Worm (Caenorhabditis elegans) whole organism, young adult: ENCODE measurements around the gene F46B6.5.

Experiments
- B0035.1 ChIP-seq: sonication (generic microtip); optimal IDR thresholded peaks from 2 replicates; lab custom pipeline; 2016; ENCODE audit warnings: missing genetic modification characterization, mild to moderate bottlenecking, missing compliant biosample characterization, missing genotype, missing genetic modification reagents
- C06A6.2 ChIP-seq: fragments of 200-800 bp; sonication (Bioruptor generic); conservative IDR thresholded peaks from 2 replicates; pipeline ENCODE4 v1.3.6; 2022; ENCODE audit warnings: missing genetic modification characterization, missing compliant biosample characterization
- D2030.7 ChIP-seq: fragments of 200-800 bp; sonication (Bioruptor generic); IDR thresholded peaks from 2 replicates; pipeline ENCODE4 v1.3.6; 2022; ENCODE audit warnings: missing genetic modification reagents, missing genetic modification characterization, missing compliant biosample characterization
- F22D6.2 ChIP-seq: sonication (generic microtip); optimal IDR thresholded peaks from 2 replicates; lab custom pipeline; 2016; ENCODE audit warnings: mild to moderate bottlenecking, missing genetic modification characterization, missing compliant biosample characterization
- F39B2.1 ChIP-seq: fragments of 200-800 bp; sonication (Bioruptor generic); IDR thresholded peaks from 2 replicates; pipeline ENCODE4 v1.3.6; 2022; ENCODE audit warnings: missing genetic modification reagents, missing genetic modification characterization, missing compliant biosample characterization
- F49E8.2 ChIP-seq: sonication (generic microtip); optimal IDR thresholded peaks from 3 replicates; lab custom pipeline; 2017; ENCODE audit warnings: missing genetic modification characterization, mild to moderate bottlenecking, missing compliant biosample characterization, antibody characterized with exemption, moderate library complexity; ENCODE audit not compliant: insufficient read depth
- F55B11.4 ChIP-seq: sonication (generic microtip); optimal IDR thresholded peaks from 2 replicates; lab custom pipeline; 2016; ENCODE audit warnings: missing compliant biosample characterization, missing genetic modification characterization, borderline replicate concordance; ENCODE audit not compliant: insufficient read depth
- F57A8.1 ChIP-seq: fragments of 200-800 bp; sonication (Bioruptor generic); optimal IDR thresholded peaks from 2 replicates; lab custom pipeline; 2018; ENCODE audit warnings: mild to moderate bottlenecking, missing genetic modification characterization, moderate library complexity, missing compliant biosample characterization
- T07F8.4 ChIP-seq: sonication (generic microtip); optimal IDR thresholded peaks from 2 replicates; lab custom pipeline; 2016; ENCODE audit warnings: mild to moderate bottlenecking, missing genetic modification characterization, moderate library complexity, missing compliant biosample characterization
- Y53F4B.3 ChIP-seq: fragments of 200-800 bp; sonication (Bioruptor generic); IDR thresholded peaks from 2 replicates; pipeline ENCODE4 v1.3.6; 2022; ENCODE audit warnings: missing genetic modification reagents, missing genetic modification characterization, missing compliant biosample characterization
- Y67H2A.10 ChIP-seq: fragments of 200-800 bp; sonication (Bioruptor generic); conservative IDR thresholded peaks from 2 replicates; pipeline ENCODE4 v1.3.6; 2022; ENCODE audit warnings: missing genetic modification reagents, missing genetic modification characterization, missing compliant biosample characterization
- akir-1 ChIP-seq: fragments of 200-800 bp; sonication (Bioruptor generic); optimal IDR thresholded peaks from 2 replicates; lab custom pipeline; 2018; ENCODE audit warnings: mild to moderate bottlenecking, missing genetic modification characterization, moderate library complexity, missing compliant biosample characterization
- aptf-3 ChIP-seq: fragments of 200-800 bp; sonication (Bioruptor generic); IDR thresholded peaks from 2 replicates; pipeline ENCODE4 v1.3.6; 2022; ENCODE audit warnings: missing genetic modification characterization, missing compliant biosample characterization
- attf-5 ChIP-seq: fragments of 200-800 bp; sonication (Bioruptor generic); optimal IDR thresholded peaks from 2 replicates; lab custom pipeline; 2018; ENCODE audit warnings: mild to moderate bottlenecking, missing genetic modification characterization, missing compliant biosample characterization
- attf-6 ChIP-seq: fragments of 200-800 bp; sonication (Bioruptor generic); IDR thresholded peaks from 2 replicates; pipeline ENCODE4 v1.3.6; 2022; ENCODE audit warnings: missing genetic modification reagents, missing genetic modification characterization, missing compliant biosample characterization
- bed-2 ChIP-seq: fragments of 200-800 bp; sonication (Bioruptor generic); IDR thresholded peaks from 2 replicates; pipeline ENCODE4 v1.3.6; 2022; ENCODE audit warnings: missing genetic modification reagents, missing genetic modification characterization, missing compliant biosample characterization
- cebp-1 ChIP-seq, 2 experiments: fragments of 200-800 bp in 1 of 2; sonication (Bioruptor generic) in 1 of 2; sonication (generic microtip) in 1 of 2; IDR thresholded peaks in 1 of 2; optimal IDR thresholded peaks in 1 of 2; 2 replicates each; pipeline versions ENCODE4 v1.3.6 to Lab custom; 2017 to 2022; ENCODE audit warnings: missing compliant biosample characterization in 2 of 2, missing genetic modification characterization in 2 of 2, mild to moderate bottlenecking in 1 of 2, missing genetic modification reagents in 1 of 2, moderate library complexity in 1 of 2
- cebp-2 ChIP-seq: fragments of 200-800 bp; sonication (Bioruptor generic); IDR thresholded peaks from 2 replicates; pipeline ENCODE4 v1.3.6; 2022; ENCODE audit warnings: missing genetic modification characterization, missing compliant biosample characterization
- ceh-40 ChIP-seq: fragments of 200-800 bp; sonication (Bioruptor generic); IDR thresholded peaks from 2 replicates; pipeline ENCODE4 v1.3.6; 2022; ENCODE audit warnings: missing genetic modification characterization, missing compliant biosample characterization
- ceh-58 ChIP-seq: fragments of 200-800 bp; sonication (Bioruptor generic); IDR thresholded peaks from 2 replicates; pipeline ENCODE4 v1.3.6; 2022; ENCODE audit warnings: missing genetic modification characterization, missing compliant biosample characterization
- die-1 ChIP-seq: sonication (generic microtip); optimal IDR thresholded peaks from 2 replicates; lab custom pipeline; 2016; ENCODE audit warnings: missing genotype, mild to moderate bottlenecking, missing genetic modification characterization, missing compliant biosample characterization
- dpff-1 ChIP-seq: sonication (generic microtip); optimal IDR thresholded peaks from 2 replicates; lab custom pipeline; 2017; ENCODE audit warnings: mild to moderate bottlenecking, missing genetic modification characterization, missing compliant biosample characterization
- ets-4 ChIP-seq: fragments of 200-800 bp; sonication (Bioruptor generic); optimal IDR thresholded peaks from 2 replicates; lab custom pipeline; 2018; ENCODE audit warnings: mild to moderate bottlenecking, missing genetic modification characterization, missing compliant biosample characterization
- fkh-3 ChIP-seq: sonication (generic microtip); optimal IDR thresholded peaks from 2 replicates; lab custom pipeline; 2016; ENCODE audit warnings: mild to moderate bottlenecking, missing genetic modification characterization, missing compliant biosample characterization
- gei-17 ChIP-seq: fragments of 200-800 bp; sonication (Bioruptor generic); optimal IDR thresholded peaks from 2 replicates; lab custom pipeline; 2018; ENCODE audit warnings: mild to moderate bottlenecking, missing genetic modification characterization, missing compliant biosample characterization
- hmg-20 ChIP-seq: fragments of 200-800 bp; sonication (Bioruptor generic); IDR thresholded peaks from 2 replicates; pipeline ENCODE4 v1.3.6; 2022; ENCODE audit warnings: missing genetic modification reagents, missing genetic modification characterization, missing compliant biosample characterization
- let-526 ChIP-seq: fragments of 200-800 bp; sonication (Bioruptor generic); IDR thresholded peaks from 2 replicates; pipeline ENCODE4 v1.3.6; 2022; ENCODE audit warnings: missing genetic modification reagents, missing genetic modification characterization, missing compliant biosample characterization
- let-607 ChIP-seq, 2 experiments: fragments of 200-800 bp in 1 of 2; sonication (Bioruptor generic) in 1 of 2; sonication (generic microtip) in 1 of 2; optimal IDR thresholded peaks; 2 replicates each; lab custom pipeline; 2016 to 2018; ENCODE audit warnings: mild to moderate bottlenecking in 2 of 2, missing compliant biosample characterization in 2 of 2, missing genetic modification characterization in 2 of 2, moderate library complexity in 2 of 2, missing genotype in 1 of 2
- lsy-27 ChIP-seq: sonication (generic microtip); optimal IDR thresholded peaks from 2 replicates; lab custom pipeline; 2017; ENCODE audit warnings: missing genetic modification characterization, mild to moderate bottlenecking, missing compliant biosample characterization, antibody characterized with exemption, missing genotype, borderline replicate concordance; ENCODE audit not compliant: insufficient read depth
- madf-3 ChIP-seq: fragments of 200-800 bp; sonication (Bioruptor generic); IDR thresholded peaks from 2 replicates; pipeline ENCODE4 v1.3.6; 2022; ENCODE audit warnings: missing genetic modification reagents, missing genetic modification characterization, missing compliant biosample characterization
- madf-8 ChIP-seq: fragments of 200-800 bp; sonication (Bioruptor generic); conservative IDR thresholded peaks from 2 replicates; pipeline ENCODE4 v1.3.6; 2022; ENCODE audit warnings: missing genetic modification reagents, missing genetic modification characterization, missing compliant biosample characterization
- mel-28 ChIP-seq: sonication (generic microtip); optimal IDR thresholded peaks from 2 replicates; lab custom pipeline; 2016; ENCODE audit warnings: borderline replicate concordance, mild to moderate bottlenecking, missing genetic modification characterization, missing compliant biosample characterization
- mxl-1 ChIP-seq: sonication (generic microtip); optimal IDR thresholded peaks from 2 replicates; lab custom pipeline; 2016; ENCODE audit warnings: missing genetic modification characterization, missing compliant biosample characterization
- nhr-120 ChIP-seq: fragments of 200-800 bp; sonication (Bioruptor generic); IDR thresholded peaks from 2 replicates; pipeline ENCODE4 v1.3.6; 2022; ENCODE audit warnings: missing genetic modification characterization, missing compliant biosample characterization
- nhr-179 ChIP-seq: sonication (generic microtip); optimal IDR thresholded peaks from 2 replicates; lab custom pipeline; 2016; ENCODE audit warnings: mild to moderate bottlenecking, missing genetic modification characterization, missing compliant biosample characterization
- nhr-27 ChIP-seq: fragments of 200-800 bp; sonication (Bioruptor generic); optimal IDR thresholded peaks from 2 replicates; lab custom pipeline; 2018; ENCODE audit warnings: mild to moderate bottlenecking, missing genetic modification characterization, moderate library complexity, missing compliant biosample characterization
- pha-4 ChIP-seq: fragments of 150-350 bp; sonication (generic microtip); optimal IDR thresholded peaks from 2 replicates; lab custom pipeline; 2014; ENCODE audit warnings: missing biosample characterization, missing genetic modification reagents, missing genetic modification characterization
- rcor-1 ChIP-seq: fragments of 200-800 bp; sonication (Bioruptor generic); IDR thresholded peaks from 2 replicates; pipeline ENCODE4 v1.3.6; 2022; ENCODE audit warnings: missing genetic modification reagents, missing genetic modification characterization, missing compliant biosample characterization
- repo-1 ChIP-seq: sonication (generic microtip); optimal IDR thresholded peaks from 2 replicates; lab custom pipeline; 2017; ENCODE audit warnings: mild to moderate bottlenecking, missing genetic modification characterization, missing compliant biosample characterization
- sdz-38 ChIP-seq: sonication (generic microtip); optimal IDR thresholded peaks from 2 replicates; lab custom pipeline; 2016; ENCODE audit warnings: missing genotype, missing genetic modification characterization, missing compliant biosample characterization
- sea-2 ChIP-seq: fragments of 200-800 bp; sonication (Bioruptor generic); IDR thresholded peaks from 2 replicates; pipeline ENCODE4 v1.3.6; 2022; ENCODE audit warnings: missing genetic modification characterization, missing compliant biosample characterization
- snpc-1.3 ChIP-seq: sonication (generic microtip); optimal IDR thresholded peaks from 2 replicates; lab custom pipeline; 2017; ENCODE audit warnings: missing genetic modification characterization, mild to moderate bottlenecking, missing compliant biosample characterization, antibody characterized with exemption, moderate library complexity, missing genotype, missing genetic modification reagents; ENCODE audit not compliant: insufficient read depth
- snpc-3.4 ChIP-seq: sonication (generic microtip); optimal IDR thresholded peaks from 2 replicates; lab custom pipeline; 2017; ENCODE audit warnings: missing genetic modification characterization, mild to moderate bottlenecking, missing compliant biosample characterization, antibody characterized with exemption, moderate library complexity, missing genotype, missing genetic modification reagents
- somi-1 ChIP-seq: fragments of 200-800 bp; sonication (Bioruptor generic); optimal IDR thresholded peaks from 2 replicates; lab custom pipeline; 2018; ENCODE audit warnings: mild to moderate bottlenecking, missing genetic modification characterization, missing compliant biosample characterization
- zfh-2 ChIP-seq: fragments of 200-800 bp; sonication (Bioruptor generic); conservative IDR thresholded peaks from 2 replicates; pipeline ENCODE4 v1.3.6; 2022; ENCODE audit warnings: missing genetic modification reagents, missing genetic modification characterization, missing compliant biosample characterization

The F46B6.5 gene

DNA sequence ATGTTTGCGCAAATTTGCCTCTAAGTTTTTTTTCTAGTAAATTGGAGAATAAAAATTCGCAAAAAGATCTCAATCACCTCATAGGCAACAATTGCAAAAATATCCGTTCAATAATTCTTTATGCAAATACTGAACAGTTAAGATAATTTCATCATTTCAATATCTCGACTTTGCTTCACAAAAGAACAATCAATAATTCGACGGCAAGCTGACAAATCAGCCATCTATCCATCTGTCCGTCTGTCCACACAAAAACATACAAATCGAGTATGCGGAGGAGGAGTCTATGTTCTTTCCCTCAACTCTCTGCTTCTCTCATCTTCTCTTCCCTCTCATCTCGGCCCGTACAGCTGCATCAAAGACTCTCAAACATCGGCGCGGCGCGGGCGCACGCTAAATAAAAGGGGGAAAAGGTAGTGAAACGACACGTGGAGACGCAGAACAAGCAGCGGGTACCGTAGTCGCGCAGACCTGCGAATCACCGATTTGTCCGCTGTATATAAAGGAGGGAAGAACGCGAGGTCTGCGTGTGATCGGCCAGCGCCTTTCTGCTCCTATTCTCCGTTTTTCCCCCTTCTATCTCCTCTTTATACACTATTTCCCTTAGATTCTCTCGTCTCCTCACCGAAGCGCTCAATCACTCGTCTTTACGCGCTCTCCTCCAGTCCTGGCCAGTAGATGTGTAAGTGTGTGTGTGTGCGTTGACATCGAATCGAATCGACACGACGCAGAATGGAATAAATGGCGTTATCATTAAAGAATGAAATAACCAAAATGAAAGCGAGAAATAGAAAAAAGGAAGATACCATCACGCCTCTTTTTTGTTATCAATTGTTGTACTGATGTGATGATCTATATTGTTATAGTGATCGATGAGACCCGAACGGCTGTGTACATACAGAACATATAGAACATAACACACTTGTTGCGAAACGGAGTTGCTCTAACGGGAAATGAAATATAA lies 51.8 kb downstream of the F46B6.5 start (continued):
- TF ChIP-seq T07F8.4 (tag; lab: Kevin White, UChicago), result peak; percentile 39
- TF ChIP-seq F49E8.2 (tag; lab: Kevin White, UChicago), result no peak
- TF ChIP-seq nhr-120 (GFP tag; lab: Robert Waterston, UW), result no peak
- peak; percentile 55 for TF ChIP-seq Y67H2A.10 (GFP tag; lab: Robert Waterston, UW)
- no peak for TF ChIP-seq akir-1 (GFP tag; lab: Kevin White, UChicago)
- no peak for TF ChIP-seq attf-6 (GFP tag; lab: Robert Waterston, UW)
- no peak for TF ChIP-seq nhr-179 (tag; lab: Kevin White, UChicago)
- no peak for TF ChIP-seq aptf-3 (GFP tag; lab: Robert Waterston, UW)
- peak; percentile 63 for TF ChIP-seq rcor-1 (GFP tag; lab: Robert Waterston, UW)
- peak; percentile 36 for TF ChIP-seq mxl-1
- TF ChIP-seq attf-5 (GFP tag; lab: Kevin White, UChicago), result peak; percentile 98
- no peak for TF ChIP-seq hmg-20
- no peak for TF ChIP-seq D2030.7 (GFP tag; lab: Robert Waterston, UW)
- peak; percentile 70 for TF ChIP-seq C06A6.2 (GFP tag; lab: Robert Waterston, UW)
- TF ChIP-seq repo-1, result peak; percentile 61
- TF ChIP-seq cebp-2, result no peak
- no peak for TF ChIP-seq Y53F4B.3
- no peak for TF ChIP-seq fkh-3 (tag; lab: Kevin White, UChicago)
- no peak for TF ChIP-seq F39B2.1
- TF ChIP-seq nhr-27 (tag; lab: Kevin White, UChicago), result no peak
- peak; percentile 74; the same call in 1 of the 2 replicates for TF ChIP-seq sea-2
- no peak for TF ChIP-seq F55B11.4
- TF ChIP-seq ceh-58 (GFP tag; lab: Robert Waterston, UW), result no peak
- no peak for TF ChIP-seq madf-8
- no peak for TF ChIP-seq sdz-38 (tag; lab: Kevin White, UChicago)
- TF ChIP-seq let-607 (tag; optimal IDR thresholded peaks at IDR 0.05; lab: Kevin White, UChicago), result peak; percentile 93 to 95
- TF ChIP-seq B0035.1 (tag; lab: Kevin White, UChicago), result peak; percentile 78
- no peak for TF ChIP-seq lsy-27 (tag; lab: Kevin White, UChicago)
- TF ChIP-seq gei-17 (GFP tag; lab: Kevin White, UChicago), result peak; percentile 66
- no peak for TF ChIP-seq snpc-1.3
- TF ChIP-seq somi-1, result peak; percentile 82
- peak; percentile 14 for TF ChIP-seq mel-28 (tag; lab: Kevin White, UChicago)
- no peak for TF ChIP-seq snpc-3.4 (tag; lab: Kevin White, UChicago)
- 0 out of 2 replicates have a peak, but pooled peaks have one; percentile 22 for TF ChIP-seq bed-2 (GFP tag; lab: Robert Waterston, UW)
- peak; percentile 100 for TF ChIP-seq zfh-2 (GFP tag; lab: Robert Waterston, UW)
- TF ChIP-seq F22D6.2 (tag; lab: Kevin White, UChicago), result peak; percentile 52
- TF ChIP-seq madf-3, result no peak
- no peak for TF ChIP-seq ceh-40
- TF ChIP-seq cebp-1 (GFP tag; IDR thresholded peaks at IDR 0.05; lab: Robert Waterston, UW), result no peak
- peak; percentile 92 for TF ChIP-seq cebp-1 (tag; optimal IDR thresholded peaks at IDR 0.05; lab: Kevin White, UChicago)
- no peak for TF ChIP-seq dpff-1 (tag; lab: Kevin White, UChicago)
- TF ChIP-seq F57A8.1 (GFP tag; lab: Kevin White, UChicago), result peak; percentile 21
- TF ChIP-seq let-526, result peak; percentile 88; the same call in 1 of the 2 replicates
- peak; percentile 60 for TF ChIP-seq ets-4 (GFP tag; lab: Kevin White, UChicago)
- peak; percentile 36 for TF ChIP-seq die-1
- no peak for TF ChIP-seq pha-4 (tag; lab: Kevin White, UChicago)
